Worm (Caenorhabditis elegans): ENCODE measurements around the gene srh-113.

DNA sequence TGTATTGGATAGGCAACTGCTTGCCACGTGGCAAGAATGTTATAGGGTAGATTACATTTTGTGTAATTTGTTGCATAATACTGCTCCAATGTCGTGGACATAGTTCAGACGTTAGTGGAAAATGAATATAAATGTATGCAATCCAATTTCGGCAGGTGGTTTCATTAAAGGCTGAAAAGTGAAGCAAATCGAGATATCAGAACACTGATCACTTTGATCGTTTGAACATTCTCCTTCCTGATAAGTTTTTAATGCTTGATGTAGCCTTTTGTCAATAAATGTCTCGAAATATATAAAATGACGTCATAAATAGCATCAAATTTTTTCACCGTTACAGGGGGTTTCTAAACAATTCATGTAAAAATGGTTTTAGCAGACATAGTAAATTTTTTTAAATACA, 7.5 kb downstream of the srh-113 start, which contains the start of gene srh-109:
- TF ChIP-seq nhr-47 (tag; optimal IDR thresholded peaks at IDR 0.05) (no peak), C16A3.4 (tag; optimal IDR thresholded peaks at IDR 0.05) (no peak), snpc-4 (tag; optimal IDR thresholded peaks at IDR 0.05) (no peak), elt-3 (tag; optimal IDR thresholded peaks at IDR 0.05) (no peak), unc-86 (tag; optimal IDR thresholded peaks at IDR 0.05) (no peak), fkh-10 (GFP tag; optimal IDR thresholded peaks at IDR 0.05) (no peak), unc-62 (GFP tag; optimal IDR thresholded peaks at IDR 0.05) (no peak)
